Fruit fly (Drosophila melanogaster) whole organism, prepupa: ENCODE results near the gene Strip.
A peak's percentile ranks its signal among the peaks of the same experiment; 100 is the strongest.

Source experiments
- CG10631 ChIP-seq: fragments of 200-800 bp; sonication (Bioruptor generic); optimal IDR thresholded peaks from 2 replicates; lab custom pipeline; 2016; ENCODE audit warnings: missing biosample characterization, missing genetic modification characterization
- CG10669 ChIP-seq: fragments of 200-800 bp; sonication (Bioruptor generic); optimal IDR thresholded peaks from 3 replicates; lab custom pipeline; 2018; ENCODE audit warnings: missing biosample characterization, mild to moderate bottlenecking, missing genetic modification characterization, moderate library complexity
- CG11294 ChIP-seq: fragments of 200-800 bp; sonication (Bioruptor generic); IDR thresholded peaks from 2 replicates; pipeline ENCODE4 v1.3.6; 2022; ENCODE audit warnings: missing biosample characterization, missing genetic modification characterization
- CG11762 ChIP-seq: fragments of 200-800 bp; sonication (Bioruptor generic); optimal IDR thresholded peaks from 3 replicates; lab custom pipeline; 2016; ENCODE audit warnings: missing biosample characterization, missing genetic modification characterization; ENCODE audit not compliant: insufficient read depth
- CG15336 ChIP-seq: fragments of 200-800 bp; sonication (Bioruptor generic); IDR thresholded peaks from 2 replicates; pipeline ENCODE4 v1.3.6; 2022; ENCODE audit warnings: missing biosample characterization, missing genetic modification characterization
- CG3032 ChIP-seq: fragments of 200-800 bp; optimal IDR thresholded peaks from 2 replicates; lab custom pipeline; 2019; ENCODE audit warnings: missing biosample characterization, mild to moderate bottlenecking, missing genetic modification characterization, moderate library complexity
- CG34406 ChIP-seq: fragments of 200-800 bp; sonication (Bioruptor generic); optimal IDR thresholded peaks from 3 replicates; lab custom pipeline; 2016; ENCODE audit warnings: missing biosample characterization, missing genetic modification characterization
- CG3919 ChIP-seq: fragments of 200-800 bp; sonication (Bioruptor generic); optimal IDR thresholded peaks from 3 replicates; lab custom pipeline; 2016; ENCODE audit warnings: missing biosample characterization, missing genetic modification characterization
- CG6163 ChIP-seq: fragments of 200-800 bp; sonication (Bioruptor generic); IDR thresholded peaks from 3 replicates; pipeline ENCODE4 v1.3.6; 2022; ENCODE audit warnings: missing biosample characterization, missing genetic modification characterization
- CG6276 ChIP-seq: fragments of 200-800 bp; sonication (Bioruptor generic); optimal IDR thresholded peaks from 2 replicates; lab custom pipeline; 2017; ENCODE audit warnings: missing biosample characterization, mild to moderate bottlenecking, missing genetic modification characterization
- CG6792 ChIP-seq: fragments of 200-800 bp; sonication (Bioruptor generic); optimal IDR thresholded peaks from 3 replicates; lab custom pipeline; 2016; ENCODE audit warnings: missing biosample characterization, missing genetic modification characterization
- CG6808 ChIP-seq: fragments of 200-800 bp; sonication (Bioruptor generic); optimal IDR thresholded peaks from 3 replicates; lab custom pipeline; 2017; ENCODE audit warnings: missing biosample characterization, missing genetic modification characterization, mild to moderate bottlenecking, moderate library complexity, missing genetic modification reagents
- CG7368 ChIP-seq: fragments of 200-800 bp; sonication (Bioruptor generic); optimal IDR thresholded peaks from 3 replicates; lab custom pipeline; 2016; ENCODE audit warnings: missing biosample characterization, missing genetic modification characterization
- CG8319 ChIP-seq: fragments of 200-800 bp; sonication (Bioruptor generic); optimal IDR thresholded peaks from 3 replicates; lab custom pipeline; 2016; ENCODE audit warnings: missing biosample characterization, missing genetic modification characterization
- Eip75B ChIP-seq: fragments of 200-800 bp; sonication (Bioruptor generic); optimal IDR thresholded peaks from 3 replicates; lab custom pipeline; 2016; ENCODE audit warnings: missing biosample characterization, missing genetic modification characterization
- Eip78C ChIP-seq: fragments of 200-800 bp; sonication (Bioruptor generic); peaks from one replicate; lab custom pipeline; 2016; ENCODE audit warnings: missing biosample characterization, missing genetic modification characterization
- Ets21C ChIP-seq: fragments of 200-800 bp; sonication (Bioruptor generic); optimal IDR thresholded peaks from 3 replicates; lab custom pipeline; 2016; ENCODE audit warnings: missing biosample characterization, missing genetic modification characterization
- Ets96B ChIP-seq: fragments of 200-800 bp; optimal IDR thresholded peaks from 2 replicates; lab custom pipeline; 2019; ENCODE audit warnings: missing biosample characterization, mild to moderate bottlenecking, missing genetic modification characterization, moderate library complexity
- Gug ChIP-seq: fragments of 200-800 bp; sonication (Bioruptor generic); IDR thresholded peaks from 2 replicates; pipeline ENCODE4 v1.3.6; 2022; ENCODE audit warnings: missing biosample characterization, missing genetic modification characterization
- Hr39 ChIP-seq: fragments of 200-800 bp; sonication (Bioruptor generic); optimal IDR thresholded peaks from 2 replicates; lab custom pipeline; 2016; ENCODE audit warnings: missing biosample characterization, missing genetic modification characterization
- Hr4 ChIP-seq: fragments of 200-800 bp; sonication (Bioruptor generic); optimal IDR thresholded peaks from 3 replicates; lab custom pipeline; 2016; ENCODE audit warnings: missing biosample characterization, missing genetic modification characterization
- Lpt ChIP-seq: fragments of 200-800 bp; sonication (Bioruptor generic); optimal IDR thresholded peaks from 3 replicates; lab custom pipeline; 2016; ENCODE audit warnings: missing biosample characterization, missing genetic modification characterization
- Smox ChIP-seq: fragments of 200-800 bp; sonication (Bioruptor generic); optimal IDR thresholded peaks from 3 replicates; lab custom pipeline; 2016; ENCODE audit warnings: missing biosample characterization, missing genetic modification characterization
- Sox102F ChIP-seq: fragments of 200-800 bp; sonication (Bioruptor generic); optimal IDR thresholded peaks from 2 replicates; lab custom pipeline; 2016; ENCODE audit warnings: missing biosample characterization, mild to moderate bottlenecking, missing genetic modification characterization
- Sox14 ChIP-seq: fragments of 200-800 bp; sonication (Bioruptor generic); optimal IDR thresholded peaks from 3 replicates; lab custom pipeline; 2016; ENCODE audit warnings: missing biosample characterization, missing genetic modification characterization
- acj6 ChIP-seq: fragments of 200-800 bp; sonication (Bioruptor generic); optimal IDR thresholded peaks from 3 replicates; lab custom pipeline; 2016; ENCODE audit warnings: missing biosample characterization, missing genetic modification characterization
- cyc ChIP-seq: fragments of 200-800 bp; sonication (Bioruptor generic); optimal IDR thresholded peaks from 3 replicates; lab custom pipeline; 2016; ENCODE audit warnings: missing biosample characterization, missing genetic modification characterization
- dac ChIP-seq: fragments of 200-800 bp; sonication (Bioruptor generic); optimal IDR thresholded peaks from 2 replicates; lab custom pipeline; 2017; ENCODE audit warnings: missing biosample characterization, mild to moderate bottlenecking, missing genetic modification characterization
- dsx ChIP-seq: fragments of 200-800 bp; optimal IDR thresholded peaks from 3 replicates; lab custom pipeline; 2019; ENCODE audit warnings: missing biosample characterization, mild to moderate bottlenecking, missing genetic modification characterization, moderate library complexity; ENCODE audit not compliant: poor library complexity, severe bottlenecking
- esn ChIP-seq: fragments of 200-800 bp; sonication (Bioruptor generic); optimal IDR thresholded peaks from 2 replicates; lab custom pipeline; 2016; ENCODE audit warnings: missing biosample characterization, mild to moderate bottlenecking, missing genetic modification characterization, moderate library complexity
- fd59A ChIP-seq: fragments of 200-800 bp; sonication (Bioruptor generic); optimal IDR thresholded peaks from 2 replicates; lab custom pipeline; 2017; ENCODE audit warnings: missing biosample characterization, mild to moderate bottlenecking, missing genetic modification characterization, missing genetic modification reagents
- fkh ChIP-seq: fragments of 200-800 bp; sonication (Bioruptor generic); optimal IDR thresholded peaks from 3 replicates; lab custom pipeline; 2017; ENCODE audit warnings: missing biosample characterization, mild to moderate bottlenecking, missing genetic modification characterization, moderate library complexity
- lz ChIP-seq: fragments of 200-800 bp; sonication (Bioruptor generic); optimal IDR thresholded peaks from 3 replicates; lab custom pipeline; 2016; ENCODE audit warnings: missing biosample characterization, missing genetic modification characterization
- pdm3 ChIP-seq: fragments of 200-800 bp; sonication (Bioruptor generic); optimal IDR thresholded peaks from 3 replicates; lab custom pipeline; 2016; ENCODE audit warnings: missing biosample characterization, missing genetic modification characterization
- salr ChIP-seq, 2 experiments: fragments of 200-800 bp; sonication (Bioruptor generic); optimal IDR thresholded peaks; 3 replicates each; lab custom pipeline; 2016 to 2018; ENCODE audit warnings: missing biosample characterization in 2 of 2, missing genetic modification characterization in 2 of 2, mild to moderate bottlenecking in 1 of 2
- spab ChIP-seq: fragments of 200-800 bp; sonication (Bioruptor generic); optimal IDR thresholded peaks from 2 replicates; lab custom pipeline; 2017; ENCODE audit warnings: missing biosample characterization, mild to moderate bottlenecking, missing genetic modification characterization, missing genetic modification reagents
- ss ChIP-seq, 2 experiments: fragments of 200-800 bp; sonication (Bioruptor generic); optimal IDR thresholded peaks; 2 replicates in 1 of 2; 3 replicates in 1 of 2; lab custom pipeline; 2017 to 2018; ENCODE audit warnings: mild to moderate bottlenecking in 2 of 2, missing biosample characterization in 2 of 2, missing genetic modification characterization in 2 of 2, moderate library complexity in 1 of 2
- svp ChIP-seq: fragments of 200-800 bp; sonication (Bioruptor generic); peaks from one replicate; lab custom pipeline; 2016; ENCODE audit warnings: missing biosample characterization, missing genetic modification characterization
- topi ChIP-seq: fragments of 200-800 bp; sonication (Bioruptor generic); optimal IDR thresholded peaks from 3 replicates; lab custom pipeline; 2016; ENCODE audit warnings: missing biosample characterization, missing genetic modification characterization
- vri ChIP-seq: fragments of 200-800 bp; sonication (Bioruptor generic); optimal IDR thresholded peaks from 3 replicates; lab custom pipeline; 2016; ENCODE audit warnings: missing biosample characterization, mild to moderate bottlenecking, missing genetic modification characterization

Strip gene

DNA sequence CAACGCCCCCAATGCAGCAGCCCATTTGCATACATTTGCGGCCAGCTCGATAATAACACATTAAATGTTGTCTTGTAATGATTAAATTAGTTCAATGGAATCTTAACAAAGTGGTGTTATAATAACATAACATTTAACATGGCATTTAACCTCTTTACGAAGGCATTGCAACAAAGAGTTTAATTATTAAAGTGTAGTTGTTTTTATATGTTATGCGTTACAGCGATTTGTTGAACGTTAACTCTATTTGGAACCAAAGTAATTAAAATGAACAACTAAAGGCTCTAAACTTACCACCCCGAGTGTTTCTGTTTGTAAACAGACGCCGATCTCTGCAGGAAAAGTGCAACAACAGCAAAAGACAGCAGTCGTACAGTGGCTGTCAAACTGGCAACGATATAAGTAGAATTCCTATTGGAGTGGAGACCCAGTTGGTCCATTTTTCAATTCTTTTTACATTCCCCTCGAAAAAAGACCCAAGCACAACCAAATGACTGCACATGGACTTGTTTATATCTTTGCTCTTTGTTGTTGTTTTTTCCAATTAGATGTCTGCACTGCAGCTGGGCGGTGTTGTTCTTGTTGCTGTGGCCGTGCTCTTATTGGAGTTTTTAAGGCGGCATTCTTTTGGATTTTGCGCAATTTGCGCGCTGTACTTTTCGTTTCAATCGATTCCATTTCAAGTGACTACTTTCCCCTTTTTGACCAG lies 10.4 kb upstream of the Strip start (continued):
- TF ChIP-seq vri (GFP tag; lab: Kevin White, UChicago), result no peak
- no peak for TF ChIP-seq CG8319
- TF ChIP-seq fkh, result no peak
- no peak for TF ChIP-seq CG34406
- TF ChIP-seq Hr4 (GFP tag; lab: Kevin White, UChicago), result peak; percentile 76
- TF ChIP-seq Ets96B (tag; lab: Kevin White, UChicago), result peak; percentile 79
- TF ChIP-seq CG3032 (tag; lab: Kevin White, UChicago), result peak; percentile 77
- TF ChIP-seq topi (GFP tag; lab: Kevin White, UChicago), result peak; percentile 18
- no peak for TF ChIP-seq Hr39
- TF ChIP-seq, all 60 proteins: peak for 29

DNA sequence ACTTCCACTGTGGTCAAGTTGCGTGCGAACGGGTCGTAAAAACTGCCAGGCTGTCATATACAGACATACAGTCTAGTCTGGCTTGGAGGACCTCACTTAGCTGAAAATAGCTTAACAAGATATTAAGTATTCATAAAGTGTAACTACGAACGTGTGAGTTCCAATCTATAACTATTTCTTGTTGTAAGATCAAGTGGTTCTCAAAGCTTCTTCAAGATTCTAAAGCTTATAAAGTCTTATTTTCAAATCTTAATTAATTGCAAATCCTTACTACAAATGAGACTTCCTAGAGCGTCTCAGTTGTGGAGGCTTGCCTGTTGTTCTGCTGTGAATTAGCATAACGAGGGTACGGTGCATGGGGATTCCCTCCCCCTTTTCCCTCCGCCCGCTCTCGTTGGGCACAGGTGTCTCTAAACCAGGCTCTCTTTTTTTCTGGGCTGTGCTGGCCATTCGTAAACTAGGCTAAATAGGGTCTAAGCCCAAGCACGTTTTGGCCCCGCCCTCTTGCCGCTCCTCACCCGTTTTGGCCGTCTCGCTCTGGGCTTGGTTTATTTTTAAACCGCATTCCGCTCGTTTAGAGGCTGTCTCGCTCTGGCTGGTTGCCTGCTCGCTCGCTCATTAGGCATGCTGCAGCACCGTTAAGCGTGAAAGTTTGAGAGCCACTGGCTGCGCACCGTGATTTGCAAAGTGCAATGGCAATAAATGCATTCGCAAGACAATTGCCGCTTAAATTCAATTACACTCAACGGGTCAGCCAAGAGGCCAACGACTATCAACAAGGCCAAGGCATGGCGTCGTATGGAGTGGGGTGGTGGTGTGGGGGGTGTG lies 9.6 kb upstream of the Strip start:
- no peak for TF ChIP-seq CG11762 (GFP tag; lab: Kevin White, UChicago)
- peak; percentile 65 for TF ChIP-seq CG6808 (GFP tag; lab: Kevin White, UChicago)
- TF ChIP-seq Ets96B (tag; lab: Kevin White, UChicago), result peak; percentile 61
- peak; percentile 22 for TF ChIP-seq CG3919 (GFP tag; lab: Kevin White, UChicago)
- peak; percentile 53 for TF ChIP-seq CG10669
- TF ChIP-seq pdm3 (GFP tag; lab: Kevin White, UChicago), result peak; percentile 29
- TF ChIP-seq esn, result no peak
- TF ChIP-seq CG10631, result peak; percentile 32
- peak; percentile 70 for TF ChIP-seq CG3032 (tag; lab: Kevin White, UChicago)
- TF ChIP-seq Sox14 (GFP tag; lab: Kevin White, UChicago), result peak; percentile 12
- TF ChIP-seq salr (GFP tag; optimal IDR thresholded peaks at IDR 0.05; lab: Kevin White, UChicago), result peak in 1 of 2 experiments; percentile 2
- TF ChIP-seq topi (GFP tag; lab: Kevin White, UChicago), result no peak
- peak; percentile 56 for TF ChIP-seq fd59A (GFP tag; lab: Kevin White, UChicago)
- no peak for TF ChIP-seq CG11294 (GFP tag; lab: Robert Waterston, UW)
- TF ChIP-seq lz, result no peak
- peak; percentile 33 for TF ChIP-seq dsx (GFP tag; lab: Kevin White, UChicago)
- peak; percentile 67 to 96 for TF ChIP-seq ss (GFP tag; optimal IDR thresholded peaks at IDR 0.05; lab: Kevin White, UChicago)
- peak; percentile 43 for TF ChIP-seq spab (GFP tag; lab: Kevin White, UChicago)
- TF ChIP-seq Eip78C (GFP tag; lab: Kevin White, UChicago), result peak; percentile 61
- peak; percentile 83 for TF ChIP-seq svp (GFP tag; lab: Kevin White, UChicago)

DNA sequence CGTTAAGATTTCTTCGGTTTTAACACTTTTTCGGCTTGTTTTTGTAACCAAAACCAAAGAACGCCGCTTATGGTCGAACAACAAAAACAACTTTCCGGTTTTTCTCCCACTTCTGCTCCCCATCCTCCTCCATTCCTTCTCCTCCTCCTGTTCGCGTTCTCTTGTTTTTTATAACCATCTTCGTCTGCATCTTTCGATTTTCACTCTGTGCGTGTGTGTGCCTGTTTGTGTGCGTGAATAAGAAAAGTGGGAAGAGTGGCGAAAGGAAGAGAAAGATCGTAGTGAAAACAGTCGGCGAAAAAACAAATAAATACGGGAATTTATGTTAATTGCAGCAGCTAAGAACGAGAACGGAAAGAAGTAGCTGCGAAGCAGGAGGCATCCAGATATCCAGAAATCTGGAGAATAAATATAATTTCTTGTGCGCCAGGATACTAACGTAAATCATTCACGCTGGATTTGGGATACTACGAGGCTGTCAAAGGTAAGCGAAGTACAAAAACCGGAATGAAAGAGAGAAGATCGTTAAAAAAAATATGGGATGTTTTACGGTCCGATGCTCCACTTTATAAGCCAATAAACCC lies 8.8 kb upstream of the Strip start:
- peak; percentile 22 for TF ChIP-seq vri (GFP tag; lab: Kevin White, UChicago)
- no peak for TF ChIP-seq CG15336
- TF ChIP-seq CG7368 (GFP tag; lab: Kevin White, UChicago), result no peak
- TF ChIP-seq, all 60 proteins: peak for 1

DNA sequence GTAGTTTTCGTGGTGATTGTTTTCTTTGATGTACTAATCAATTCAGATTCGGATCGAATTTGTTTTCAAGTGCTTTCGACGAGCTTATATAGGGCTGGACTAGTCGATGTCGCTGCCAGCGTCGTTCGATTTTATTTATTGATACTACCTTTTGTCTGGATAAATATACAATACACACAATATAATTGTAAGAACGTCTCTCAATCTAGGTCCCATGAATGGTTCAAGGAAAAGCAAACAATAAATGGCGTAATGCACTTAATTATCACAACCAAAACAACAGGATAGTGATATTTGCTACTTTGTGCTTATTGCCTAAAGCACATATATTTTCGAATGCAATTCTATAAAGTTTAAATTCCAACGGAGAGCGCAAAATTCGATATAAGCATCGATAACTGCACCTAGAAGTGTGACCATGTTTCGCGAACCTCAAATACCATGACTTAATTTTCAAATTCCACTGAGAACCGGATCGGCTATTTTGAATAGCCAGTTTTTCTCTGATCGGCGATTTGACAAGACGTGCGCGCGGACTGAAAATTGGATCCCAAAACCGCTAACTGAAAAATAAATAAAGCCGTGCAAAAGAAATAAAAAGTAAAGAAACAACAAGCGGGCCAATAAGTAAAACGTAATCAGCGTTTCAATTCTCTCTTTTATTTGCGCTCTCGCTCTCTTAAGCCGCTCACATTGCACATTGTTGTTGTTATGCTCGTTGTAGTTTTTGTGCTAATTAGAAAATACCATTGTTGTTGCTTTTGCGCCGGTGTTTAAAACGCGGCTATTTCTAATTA lies 7.9 kb upstream of the Strip start, which contains the start of the genes Drsl6 and kst:
Gene Drsl6, minus strand, starts transcription at position 51 of the 797 bp plus-strand sequence.
Gene kst, plus strand, starts transcription at position 493 of the 797 bp plus-strand sequence.
- TF ChIP-seq CG6163 (GFP tag; lab: Robert Waterston, UW) (peak; percentile 74), Sox102F (GFP tag; lab: Kevin White, UChicago) (no peak), CG8319 (no peak), CG10669 (no peak), Gug (GFP tag; lab: Robert Waterston, UW) (no peak), CG3919 (GFP tag; lab: Kevin White, UChicago) (no peak), cyc (GFP tag; lab: Kevin White, UChicago) (no peak), dac (no peak), dsx (GFP tag; lab: Kevin White, UChicago) (no peak), acj6 (GFP tag; lab: Kevin White, UChicago) (no peak), Eip78C (GFP tag; lab: Kevin White, UChicago) (peak; percentile 56), CG11294 (GFP tag; lab: Robert Waterston, UW) (no peak; the same call in 1 of the 2 replicates), salr (GFP tag; optimal IDR thresholded peaks at IDR 0.05; lab: Kevin White, UChicago) (peak in 1 of 2 experiments; percentile 14), CG6792 (GFP tag; lab: Kevin White, UChicago) (no peak), Smox (GFP tag; lab: Kevin White, UChicago) (no peak), Eip75B (GFP tag; lab: Kevin White, UChicago) (no peak), CG3032 (tag; lab: Kevin White, UChicago) (peak; percentile 53), CG6276 (no peak), Lpt (no peak), Ets21C (GFP tag; lab: Kevin White, UChicago) (no peak)
